Fruit fly (Drosophila melanogaster) whole organism, adult: ENCODE measurements around the gene sea.

Experiments used
- CG14711 ChIP-seq: fragments of 200-800 bp; sonication (Bioruptor generic); optimal IDR thresholded peaks from 2 replicates; lab custom pipeline; 2018; ENCODE audit warnings: missing biosample characterization, mild to moderate bottlenecking, missing genetic modification characterization, moderate library complexity
- CG7045 ChIP-seq: fragments of 200-800 bp; sonication (Bioruptor generic); optimal IDR thresholded peaks from 2 replicates; lab custom pipeline; 2017; ENCODE audit warnings: missing biosample characterization, mild to moderate bottlenecking, missing genetic modification characterization
- cic ChIP-seq: fragments of 200-800 bp; sonication (Bioruptor generic); optimal IDR thresholded peaks from 2 replicates; lab custom pipeline; 2017; ENCODE audit warnings: missing biosample characterization, mild to moderate bottlenecking, missing genetic modification characterization, moderate library complexity
- cnc ChIP-seq, 2 experiments: fragments of >200 bp; optimal IDR thresholded peaks; 2 replicates each; lab custom pipeline; 2017

DNA sequence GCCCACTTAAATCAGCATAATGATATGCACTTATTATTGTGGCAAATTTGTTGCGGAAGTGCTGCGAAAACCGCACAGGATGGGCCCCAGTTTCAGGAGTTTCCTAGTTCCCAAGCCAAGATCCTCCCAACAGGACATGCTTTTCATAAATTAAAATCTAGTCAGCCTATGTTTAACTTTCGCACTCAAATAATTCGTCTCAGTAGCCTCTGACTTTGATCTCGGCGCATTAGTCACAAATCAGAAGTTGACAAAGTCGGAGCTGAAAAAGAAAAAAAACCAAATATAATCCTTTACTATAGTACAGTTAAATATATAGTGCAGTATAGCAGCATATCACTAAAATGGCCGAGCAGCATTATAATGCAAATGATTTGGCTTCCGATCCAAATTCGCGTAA is 13.0 kb downstream of the sea start, which contains the start of gene CG14708:
- no peak for TF ChIP-seq CG14711 (tag; lab: Kevin White, UChicago)
- TF ChIP-seq CG7045 (GFP tag; lab: Kevin White, UChicago) = no peak
- TF ChIP-seq cic (GFP tag; lab: Kevin White, UChicago) = no peak
- TF ChIP-seq cnc (optimal IDR thresholded peaks at IDR 0.05; lab: Kevin White, UChicago) = no peak
